Worm (Caenorhabditis elegans) whole organism, mixed stage, embryonic: ENCODE measurements around the gene tbh-1.

Experiments
- ces-1 ChIP-seq: fragments of 150-350 bp; optimal IDR thresholded peaks from 2 replicates; lab custom pipeline; 2014; ENCODE audit warnings: missing biosample characterization, missing genetic modification reagents, missing genetic modification characterization
- lsy-2 ChIP-seq: fragments of 150-350 bp; optimal IDR thresholded peaks from 2 replicates; lab custom pipeline; 2014; ENCODE audit warnings: missing biosample characterization, missing genetic modification characterization
- nhr-2 ChIP-seq: fragments of 150-350 bp; optimal IDR thresholded peaks from 2 replicates; lab custom pipeline; 2014; ENCODE audit warnings: missing biosample characterization, missing genetic modification characterization
- nhr-237 ChIP-seq: fragments of 150-350 bp; optimal IDR thresholded peaks from 2 replicates; lab custom pipeline; 2014; ENCODE audit warnings: missing biosample characterization, missing genetic modification characterization
- snpc-4 ChIP-seq: fragments of 150-350 bp; optimal IDR thresholded peaks from 2 replicates; lab custom pipeline; 2014; ENCODE audit warnings: missing biosample characterization, missing genetic modification characterization
- unc-62 ChIP-seq: fragments of 150-350 bp; optimal IDR thresholded peaks from 2 replicates; lab custom pipeline; 2014; ENCODE audit warnings: missing biosample characterization, missing genetic modification reagents, missing genetic modification characterization

DNA sequence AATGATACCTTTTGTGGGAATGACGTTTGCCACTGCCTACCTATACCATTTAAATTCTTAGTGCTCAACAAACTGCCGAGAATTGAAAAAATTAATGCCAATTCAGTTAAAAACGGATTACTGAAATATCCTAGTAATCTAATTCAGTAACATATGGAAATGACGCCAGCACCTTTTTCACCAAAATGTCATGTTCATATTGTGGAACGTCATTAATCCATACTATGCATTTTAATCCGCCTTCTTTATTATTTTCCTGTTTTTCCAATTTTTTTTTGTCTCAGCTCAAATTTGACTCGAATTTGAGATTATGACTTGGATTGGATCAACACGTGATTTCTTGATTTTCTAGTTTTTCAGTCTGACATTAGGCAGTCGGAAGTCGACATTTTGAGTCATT is 36.7 kb upstream of the tbh-1 start:
- TF ChIP-seq ces-1 (GFP tag; lab: Kevin White, UChicago) (no peak), unc-62 (GFP tag; lab: Kevin White, UChicago) (no peak), nhr-2 (no peak), snpc-4 (tag; lab: Kevin White, UChicago) (no peak), lsy-2 (tag; lab: Kevin White, UChicago) (no peak), nhr-237 (tag; lab: Kevin White, UChicago) (no peak)
